Fruit fly (Drosophila melanogaster) whole organism, wandering third instar larva: ENCODE measurements around the gene scyl.

Source experiments
- CG32264 ChIP-seq: fragments of 200-800 bp; sonication (Bioruptor generic); optimal IDR thresholded peaks from 2 replicates; lab custom pipeline; 2016; ENCODE audit warnings: missing biosample characterization, missing genetic modification characterization
- CG9705 ChIP-seq: fragments of 200-800 bp; sonication (Bioruptor generic); optimal IDR thresholded peaks from 2 replicates; lab custom pipeline; 2018; ENCODE audit warnings: missing biosample characterization, mild to moderate bottlenecking, missing genetic modification characterization
- CrebA ChIP-seq: fragments of 200-800 bp; sonication (Bioruptor generic); optimal IDR thresholded peaks from 2 replicates; lab custom pipeline; 2016; ENCODE audit warnings: missing biosample characterization, mild to moderate bottlenecking, missing genetic modification characterization, borderline replicate concordance
- Dfd ChIP-seq: fragments of >200 bp; optimal IDR thresholded peaks from 2 replicates; lab custom pipeline; 2017; ENCODE audit warnings: missing biosample characterization, missing genetic modification characterization
- Dif ChIP-seq: fragments of 200-275, 200-300 bp; sonication (Bioruptor generic); optimal IDR thresholded peaks from 2 replicates; lab custom pipeline; 2018; ENCODE audit warnings: missing biosample characterization, missing genetic modification characterization; ENCODE audit not compliant: partially characterized antibody
- GATAd ChIP-seq: sonication (Bioruptor generic); optimal IDR thresholded peaks from 2 replicates; lab custom pipeline; 2016; ENCODE audit warnings: missing biosample characterization, missing genetic modification characterization
- HLH106 ChIP-seq: fragments of 200-800 bp; optimal IDR thresholded peaks from 3 replicates; lab custom pipeline; 2019; ENCODE audit warnings: missing biosample characterization, mild to moderate bottlenecking, missing genetic modification characterization, moderate library complexity
- Hr78 ChIP-seq: fragments of >200 bp; optimal IDR thresholded peaks from 2 replicates; lab custom pipeline; 2017; ENCODE audit warnings: missing biosample characterization, missing genetic modification characterization
- Hr83 ChIP-seq: fragments of 200-300 bp; sonication (Bioruptor generic); optimal IDR thresholded peaks from 2 replicates; lab custom pipeline; 2016; ENCODE audit warnings: missing biosample characterization, mild to moderate bottlenecking, missing genetic modification characterization, moderate library complexity; ENCODE audit not compliant: poor library complexity, severe bottlenecking
- Jra ChIP-seq: sonication (Bioruptor generic); optimal IDR thresholded peaks from 2 replicates; lab custom pipeline; 2016; ENCODE audit warnings: missing biosample characterization, missing genetic modification characterization
- Mio ChIP-seq: sonication (Bioruptor generic); optimal IDR thresholded peaks from 2 replicates; lab custom pipeline; 2016; ENCODE audit warnings: missing biosample characterization, missing genetic modification characterization
- Myc ChIP-seq: fragments of >200 bp; optimal IDR thresholded peaks from 2 replicates; lab custom pipeline; 2017
- N ChIP-seq: fragments of >200 bp; optimal IDR thresholded peaks from 2 replicates; lab custom pipeline; 2018; ENCODE audit warnings: missing biosample characterization, missing external identifiers, missing genetic modification characterization
- OdsH ChIP-seq: fragments of 200-800 bp; sonication (Bioruptor generic); optimal IDR thresholded peaks from 2 replicates; lab custom pipeline; 2016; ENCODE audit warnings: missing biosample characterization, mild to moderate bottlenecking, missing genetic modification characterization
- Rel ChIP-seq, 2 experiments: fragments of 200-800 bp; sonication (Bioruptor generic) in 1 of 2; optimal IDR thresholded peaks; 2 replicates in 1 of 2; 3 replicates in 1 of 2; lab custom pipeline; 2016 to 2019; ENCODE audit warnings: mild to moderate bottlenecking in 2 of 2, missing biosample characterization in 2 of 2, missing genetic modification characterization in 2 of 2, moderate library complexity in 1 of 2
- Sp1 ChIP-seq: fragments of 200-800 bp; sonication (Bioruptor generic); optimal IDR thresholded peaks from 3 replicates; lab custom pipeline; 2019; ENCODE audit warnings: missing biosample characterization, mild to moderate bottlenecking, missing genetic modification characterization, moderate library complexity
- Vsx2 ChIP-seq: fragments of 200-300, 225-300 bp; sonication (Bioruptor generic); optimal IDR thresholded peaks from 2 replicates; lab custom pipeline; 2018; ENCODE audit warnings: missing biosample characterization, missing genetic modification characterization; ENCODE audit not compliant: partially characterized antibody
- dmrt93B ChIP-seq: fragments of 200-800 bp; sonication (Bioruptor generic); optimal IDR thresholded peaks from 2 replicates; lab custom pipeline; 2018; ENCODE audit warnings: missing biosample characterization, mild to moderate bottlenecking, missing genetic modification characterization
- dsf ChIP-seq: sonication (Bioruptor generic); optimal IDR thresholded peaks from 2 replicates; lab custom pipeline; 2016; ENCODE audit warnings: missing biosample characterization, missing genetic modification characterization, borderline replicate concordance
- ey ChIP-seq: fragments of 200-800 bp; sonication (Bioruptor generic); optimal IDR thresholded peaks from 2 replicates; lab custom pipeline; 2016; ENCODE audit warnings: missing biosample characterization, missing genetic modification characterization
- foxo ChIP-seq, 2 experiments: fragments of 200-800 bp; sonication (Bioruptor generic); optimal IDR thresholded peaks; 2 replicates in 1 of 2; 3 replicates in 1 of 2; lab custom pipeline; 2016 to 2017; ENCODE audit warnings: missing biosample characterization in 2 of 2, missing genetic modification characterization in 2 of 2
- fru ChIP-seq: fragments of 200-800 bp; sonication (Bioruptor generic); optimal IDR thresholded peaks from 3 replicates; lab custom pipeline; 2016; ENCODE audit warnings: missing biosample characterization, mild to moderate bottlenecking, missing genetic modification characterization
- lola ChIP-seq: fragments of >200 bp; optimal IDR thresholded peaks from 2 replicates; lab custom pipeline; 2017; ENCODE audit warnings: missing biosample characterization, missing genetic modification characterization
- pan ChIP-seq: fragments of >200 bp; optimal IDR thresholded peaks from 2 replicates; lab custom pipeline; 2017
- psq ChIP-seq: fragments of 200-800 bp; sonication (Bioruptor generic); optimal IDR thresholded peaks from 3 replicates; lab custom pipeline; 2017; ENCODE audit warnings: missing biosample characterization, mild to moderate bottlenecking, missing genetic modification characterization, moderate library complexity
- sage ChIP-seq: fragments of 200-800 bp; sonication (Bioruptor generic); optimal IDR thresholded peaks from 2 replicates; lab custom pipeline; 2016; ENCODE audit warnings: missing biosample characterization, mild to moderate bottlenecking, missing genetic modification characterization
- sv ChIP-seq: fragments of 200-800 bp; sonication (Bioruptor generic); optimal IDR thresholded peaks from 3 replicates; lab custom pipeline; 2016; ENCODE audit warnings: missing biosample characterization, missing genetic modification characterization
- usp ChIP-seq: fragments of >200 bp; optimal IDR thresholded peaks from 2 replicates; lab custom pipeline; 2017; ENCODE audit warnings: missing biosample characterization, missing genetic modification characterization

Gene scyl

DNA sequence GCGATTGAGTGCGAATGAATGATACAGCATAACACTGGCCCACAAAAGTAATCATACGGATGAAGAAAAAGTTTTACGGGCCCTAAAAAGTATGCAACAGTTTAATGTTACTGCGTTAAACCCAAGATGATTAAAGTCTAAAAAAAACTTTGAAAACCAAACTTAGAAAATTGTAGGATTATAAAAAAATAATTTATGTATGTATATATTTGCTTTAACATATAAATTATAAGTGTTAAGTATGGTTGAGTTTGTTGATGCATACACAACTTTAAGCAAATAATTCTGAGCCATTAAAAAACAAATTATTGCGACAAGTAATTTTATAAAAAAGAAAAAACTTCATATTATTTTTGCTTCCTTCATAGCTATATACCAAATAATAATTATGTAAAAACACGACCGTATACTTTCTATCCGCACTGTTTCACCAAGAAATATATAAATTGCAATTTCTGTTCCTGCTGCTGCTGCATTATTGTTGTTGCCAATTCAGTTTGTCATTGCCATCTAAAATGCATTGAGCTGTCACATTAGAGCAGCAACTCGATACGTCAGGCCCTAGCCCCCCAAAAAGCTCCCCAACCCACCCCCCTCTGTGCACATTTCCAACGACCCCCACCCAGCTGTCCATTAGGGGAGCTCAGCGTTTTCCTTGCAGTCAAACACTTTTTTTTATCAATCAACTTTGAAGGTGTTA lies 46.4 kb downstream of the scyl start:
- TF ChIP-seq CrebA (no peak), HLH106 (tag; lab: Kevin White, UChicago) (peak; percentile 81), lola (GFP tag; lab: Kevin White, UChicago) (no peak), OdsH (no peak), psq (GFP tag; lab: Kevin White, UChicago) (peak; percentile 7), foxo (GFP tag; optimal IDR thresholded peaks at IDR 0.05; lab: Kevin White, UChicago) (peak in 1 of 2 experiments; percentile 49), fru (GFP tag; lab: Kevin White, UChicago) (peak; percentile 65), CG9705 (GFP tag; lab: Kevin White, UChicago) (peak; percentile 45), Rel (GFP tag; optimal IDR thresholded peaks at IDR 0.05; lab: Kevin White, UChicago) (no peak), Rel (tag; optimal IDR thresholded peaks at IDR 0.05; lab: Kevin White, UChicago) (peak; percentile 12), dmrt93B (GFP tag; lab: Kevin White, UChicago) (peak; percentile 81)

- TF ChIP-seq Vsx2 (GFP tag; lab: Kevin White, UChicago) (no peak), dmrt93B (GFP tag; lab: Kevin White, UChicago) (no peak), Myc (lab: Kevin White, UChicago) (no peak), Jra (GFP tag; lab: Kevin White, UChicago) (no peak), CG9705 (GFP tag; lab: Kevin White, UChicago) (no peak), ey (GFP tag; lab: Kevin White, UChicago) (no peak), usp (GFP tag; lab: Kevin White, UChicago) (no peak), psq (GFP tag; lab: Kevin White, UChicago) (no peak), Mio (no peak), fru (GFP tag; lab: Kevin White, UChicago) (no peak), Dif (GFP tag; lab: Kevin White, UChicago) (no peak), Hr83 (no peak), sage (GFP tag; lab: Kevin White, UChicago) (no peak)
Observed at dm6 chr3L:11299216-11299615, 47.1 kb downstream of the scyl start.

DNA sequence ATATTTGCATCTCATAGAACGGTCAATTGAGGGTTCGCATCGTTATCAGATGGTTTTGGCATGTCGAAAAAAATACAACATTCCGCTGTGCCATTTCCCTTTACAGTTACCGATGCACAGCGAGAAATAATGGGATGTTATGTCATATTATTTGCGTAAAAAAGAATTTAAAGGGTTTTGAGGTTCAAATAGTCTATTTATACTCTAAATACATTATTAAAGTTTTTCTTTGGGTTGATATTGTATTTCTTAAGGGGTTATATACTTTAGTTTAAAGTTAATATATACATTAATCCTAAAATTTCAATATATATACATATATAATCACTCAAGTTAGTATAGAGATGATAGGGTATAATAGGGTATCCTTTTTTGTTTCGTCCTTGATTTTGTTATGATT lies 50.8 kb downstream of the scyl start:
- TF ChIP-seq psq (GFP tag; lab: Kevin White, UChicago) (peak; percentile 10), Myc (lab: Kevin White, UChicago) (no peak), Sp1 (GFP tag; lab: Kevin White, UChicago) (peak; percentile 16), foxo (GFP tag; optimal IDR thresholded peaks at IDR 0.05; lab: Kevin White, UChicago) (peak in 1 of 2 experiments; percentile 7), Dif (GFP tag; lab: Kevin White, UChicago) (no peak)
- TF ChIP-seq, all 38 proteins: peak for 3

DNA sequence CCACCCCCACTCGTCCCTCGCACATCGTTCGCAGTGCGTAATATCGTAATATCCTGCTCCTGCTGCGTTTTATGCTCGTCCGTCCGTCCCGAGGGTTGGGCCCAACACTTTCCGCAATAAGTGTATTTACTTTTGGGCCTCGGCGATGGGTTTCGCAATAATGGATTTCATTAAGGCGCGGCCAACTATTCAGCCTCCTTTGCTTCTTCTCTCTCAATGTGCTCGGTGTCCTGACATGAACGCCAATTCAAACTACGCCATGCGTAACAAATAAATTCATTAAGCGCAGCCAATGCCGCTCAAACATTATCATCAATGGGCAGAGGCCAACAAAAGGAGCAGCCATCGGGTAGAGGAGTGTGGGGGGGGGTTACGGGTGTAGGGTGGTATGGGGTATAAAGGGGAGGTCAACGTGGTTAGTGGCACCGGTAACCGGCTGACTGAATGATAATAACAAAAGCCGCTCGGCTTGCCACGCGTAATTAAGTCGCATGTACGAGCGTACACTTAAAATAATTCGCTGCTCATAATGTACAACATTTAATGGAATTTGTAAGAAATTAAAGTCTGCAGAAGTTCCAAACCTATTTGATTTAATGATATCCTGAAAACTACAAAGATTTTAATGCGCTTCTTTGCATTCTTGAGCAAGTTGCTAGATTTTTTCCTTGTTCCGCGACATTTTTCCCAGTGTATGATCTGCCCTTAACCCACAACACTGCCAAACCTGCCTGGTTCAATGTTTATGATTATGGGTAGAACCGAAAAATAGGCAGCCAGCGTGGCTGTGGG lies 51.5 kb downstream of the scyl start:
- TF ChIP-seq Dfd (no peak), Sp1 (GFP tag; lab: Kevin White, UChicago) (peak; percentile 13)

DNA sequence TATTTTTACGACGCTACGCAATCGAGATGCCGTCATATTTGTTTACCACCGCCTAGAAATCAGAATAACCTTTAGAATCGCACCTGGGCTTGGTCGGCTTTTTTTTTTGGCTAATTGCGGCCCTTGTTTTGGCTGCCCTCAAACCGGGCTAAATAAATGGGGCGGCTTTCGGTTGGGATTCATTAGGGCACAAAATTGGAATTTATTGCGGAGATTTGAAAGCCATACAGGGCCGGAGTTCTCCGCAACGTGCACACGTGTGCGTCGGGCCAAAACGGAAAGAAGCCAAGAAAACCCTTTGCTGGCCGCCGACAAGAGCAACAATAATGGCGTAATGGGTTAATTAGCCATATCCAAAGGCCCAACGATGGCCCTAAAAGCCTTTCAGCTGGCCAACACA lies 53.2 kb downstream of the scyl start:
- TF ChIP-seq Rel (GFP tag; optimal IDR thresholded peaks at IDR 0.05; lab: Kevin White, UChicago), result no peak
- TF ChIP-seq Rel (tag; optimal IDR thresholded peaks at IDR 0.05; lab: Kevin White, UChicago), result no peak
- no peak for TF ChIP-seq CG32264 (GFP tag; lab: Kevin White, UChicago)
- TF ChIP-seq sage (GFP tag; lab: Kevin White, UChicago), result no peak
- TF ChIP-seq dsf (GFP tag; lab: Kevin White, UChicago), result no peak
- no peak for TF ChIP-seq CG9705 (GFP tag; lab: Kevin White, UChicago)
- no peak for TF ChIP-seq sv (GFP tag; lab: Kevin White, UChicago)
- TF ChIP-seq OdsH, result no peak
- TF ChIP-seq psq (GFP tag; lab: Kevin White, UChicago), result no peak
- TF ChIP-seq pan, result no peak
- no peak for TF ChIP-seq N (GFP tag; lab: Kevin White, UChicago)
- TF ChIP-seq GATAd (GFP tag; lab: Kevin White, UChicago), result no peak
- no peak for TF ChIP-seq fru (GFP tag; lab: Kevin White, UChicago)
- TF ChIP-seq Hr78, result no peak
- TF ChIP-seq Myc (lab: Kevin White, UChicago), result no peak
- no peak for TF ChIP-seq Vsx2 (GFP tag; lab: Kevin White, UChicago)
- no peak for TF ChIP-seq Mio
- TF ChIP-seq, all 38 proteins: peak for 0
